Worm (Caenorhabditis elegans): ENCODE results near the gene Y53G8AR.1.

Y53G8AR.1 gene

ce11 chrIII:3312111-3312510 lies 20.7 kb upstream of the Y53G8AR.1 start:
- TF ChIP-seq odd-2 (tag; optimal IDR thresholded peaks at IDR 0.05) (no peak), npax-4 (tag; optimal IDR thresholded peaks at IDR 0.05) (no peak), rnt-1 (tag; optimal IDR thresholded peaks at IDR 0.05) (no peak), eyg-1 (tag; optimal IDR thresholded peaks at IDR 0.05) (no peak), che-1 (tag; optimal IDR thresholded peaks at IDR 0.05) (no peak)

ce11 chrIII:3317887-3318286 lies 14.9 kb upstream of the Y53G8AR.1 start:
- TF ChIP-seq ceh-45 (GFP tag; IDR thresholded peaks at IDR 0.05): 0 out of 2 replicates have a peak, but pooled peaks have one; percentile 26
- no peak for TF ChIP-seq C38D4.7 (GFP tag; optimal IDR thresholded peaks at IDR 0.05)

DNA sequence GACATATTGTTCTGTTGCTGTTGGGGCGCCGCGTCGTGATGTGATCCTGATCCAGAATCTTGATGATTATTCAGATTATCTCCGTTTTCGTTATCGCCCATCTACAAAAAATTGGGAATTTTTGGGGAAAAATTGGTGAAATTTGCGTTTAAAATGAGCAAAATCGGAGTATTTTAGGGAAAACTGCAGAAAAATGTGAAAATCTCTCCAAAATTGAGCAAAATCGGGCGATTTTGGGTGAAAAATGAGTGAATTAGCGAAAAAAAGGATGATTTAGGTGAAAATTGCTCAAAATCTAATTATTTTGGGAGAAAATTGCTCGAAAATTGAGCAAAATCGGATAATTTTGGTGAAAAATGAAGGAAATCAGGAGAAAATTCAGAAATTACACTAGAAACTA lies 11.7 kb upstream of the Y53G8AR.1 start, which contains the start of gene Y53G8AR.9:
Y53G8AR.9 (minus strand) TSS at position 101 of the 400 bp plus-strand sequence.
- TF ChIP-seq K02D7.2 (tag; optimal IDR thresholded peaks at IDR 0.05) (no peak), ceh-45 (GFP tag; IDR thresholded peaks at IDR 0.05) (no peak), tbx-7 (tag; optimal IDR thresholded peaks at IDR 0.05) (no peak), unc-3 (GFP tag; conservative IDR thresholded peaks at IDR 0.05) (no peak), unc-3 (tag; optimal IDR thresholded peaks at IDR 0.05) (no peak), K09A11.1 (tag; optimal IDR thresholded peaks at IDR 0.05; ENCODE audit: insufficient read depth) (no peak)

DNA sequence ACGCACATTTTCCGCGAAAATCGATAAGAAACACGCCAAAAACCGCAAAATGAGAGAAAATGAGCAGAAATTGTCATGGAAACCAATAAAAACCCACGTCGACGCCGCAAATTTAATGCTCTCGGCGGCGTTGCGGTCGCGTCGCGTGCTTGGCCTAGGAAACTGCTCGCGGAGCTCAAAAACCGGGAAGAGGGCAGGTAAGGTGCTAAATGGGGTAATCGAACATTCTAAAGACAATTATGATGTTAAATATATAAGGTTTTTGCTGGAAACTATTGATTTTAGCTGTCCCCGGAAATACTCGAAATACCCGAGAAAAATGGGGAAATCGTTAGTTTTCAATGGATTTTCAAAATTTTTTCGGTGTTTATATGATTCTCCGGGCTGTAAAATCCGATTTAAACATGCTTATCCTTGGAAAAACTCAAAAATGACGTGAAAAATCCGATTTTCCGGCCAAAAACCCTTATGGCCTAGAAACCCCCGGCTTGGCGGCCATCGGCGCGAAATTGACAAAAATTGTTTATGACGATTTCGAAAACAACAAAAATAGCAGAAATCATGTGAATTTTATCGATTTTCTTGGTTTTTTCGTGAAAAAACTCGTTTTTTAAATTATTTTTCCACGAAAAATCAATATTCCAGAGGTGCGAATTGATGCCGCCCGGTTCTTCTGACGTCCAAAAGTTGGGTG lies 10.4 kb upstream of the Y53G8AR.1 start, which contains the start of gene phf-15:
phf-15 (plus strand) TSS at position 537 of the 694 bp plus-strand sequence.
- TF ChIP-seq mec-3 (tag; optimal IDR thresholded peaks at IDR 0.05; ENCODE audit: borderline replicate concordance) (no peak), ceh-19 (GFP tag; optimal IDR thresholded peaks at IDR 0.05) (no peak), tbx-2 (tag; optimal IDR thresholded peaks at IDR 0.05) (peak; percentile 33), ceh-31 (tag; optimal IDR thresholded peaks at IDR 0.05) (peak; percentile 70), nhr-232 (tag; optimal IDR thresholded peaks at IDR 0.05) (no peak), hlh-8 (tag; optimal IDR thresholded peaks at IDR 0.05) (no peak), ceh-22 (tag; optimal IDR thresholded peaks at IDR 0.05) (no peak), madf-2 (tag; optimal IDR thresholded peaks at IDR 0.05) (no peak), npax-4 (tag; optimal IDR thresholded peaks at IDR 0.05) (no peak), fax-1 (tag; optimal IDR thresholded peaks at IDR 0.05) (no peak), rnt-1 (tag; optimal IDR thresholded peaks at IDR 0.05) (peak; percentile 24), elt-4 (tag; optimal IDR thresholded peaks at IDR 0.05) (no peak), tbx-7 (tag; optimal IDR thresholded peaks at IDR 0.05) (peak; percentile 47), nhr-11 (tag; optimal IDR thresholded peaks at IDR 0.05) (no peak), unc-3 (GFP tag; conservative IDR thresholded peaks at IDR 0.05) (no peak), unc-3 (tag; optimal IDR thresholded peaks at IDR 0.05) (no peak), ttx-3 (tag; optimal IDR thresholded peaks at IDR 0.05) (no peak), unc-55 (GFP tag; optimal IDR thresholded peaks at IDR 0.05) (no peak), ceh-2 (tag; optimal IDR thresholded peaks at IDR 0.05) (peak; percentile 59), elt-2 (tag; optimal IDR thresholded peaks at IDR 0.05) (peak; percentile 34), ceh-34 (tag; optimal IDR thresholded peaks at IDR 0.05) (no peak), ref-2 (tag; optimal IDR thresholded peaks at IDR 0.05) (no peak), pat-9 (tag; optimal IDR thresholded peaks at IDR 0.05) (no peak), eyg-1 (tag; optimal IDR thresholded peaks at IDR 0.05) (no peak), ceh-48 (tag; optimal IDR thresholded peaks at IDR 0.05) (peak; percentile 12), ets-4 (tag; optimal IDR thresholded peaks at IDR 0.05) (peak; percentile 67), unc-42 (tag; optimal IDR thresholded peaks at IDR 0.05) (peak; percentile 47), odd-2 (tag; optimal IDR thresholded peaks at IDR 0.05) (no peak), ceh-24 (tag; optimal IDR thresholded peaks at IDR 0.05) (no peak), dve-1 (tag; optimal IDR thresholded peaks at IDR 0.05) (no peak), ceh-14 (tag; optimal IDR thresholded peaks at IDR 0.05) (peak; percentile 56), sox-2 (GFP tag; IDR thresholded peaks at IDR 0.05) (no peak), sdc-2 (tag; optimal IDR thresholded peaks at IDR 0.05) (no peak), C08G9.2 (tag; optimal IDR thresholded peaks at IDR 0.05) (peak; percentile 61), T23F11.4 (GFP tag; optimal IDR thresholded peaks at IDR 0.05) (no peak), ceh-30 (tag; optimal IDR thresholded peaks at IDR 0.05) (no peak), zip-5 (tag; optimal IDR thresholded peaks at IDR 0.05) (peak; percentile 5), ahr-1 (tag; optimal IDR thresholded peaks at IDR 0.05) (no peak), fkh-6 (tag; optimal IDR thresholded peaks at IDR 0.05) (no peak), ztf-16 (tag; optimal IDR thresholded peaks at IDR 0.05) (no peak)
